Worm (Caenorhabditis elegans) whole organism, midembryonic: Measurements from ENCODE around the gene rab-21.

ENCODE experiments used
- T22C8.4 ChIP-seq: fragments of 200-800 bp; sonication (Bioruptor generic); IDR thresholded peaks from 2 replicates; pipeline ENCODE4 v1.3.6; 2022; ENCODE audit warnings: missing genetic modification characterization, missing compliant biosample characterization
- cog-1 ChIP-seq: sonication (generic microtip); optimal IDR thresholded peaks from 2 replicates; lab custom pipeline; 2016; ENCODE audit warnings: missing genetic modification characterization, missing compliant biosample characterization
- flt-1 ChIP-seq: fragments of 200-800 bp; sonication (Bioruptor generic); IDR thresholded peaks from 2 replicates; pipeline ENCODE4 v1.3.6; 2022; ENCODE audit warnings: missing genetic modification characterization, missing compliant biosample characterization
- klf-2 ChIP-seq: fragments of 200-800 bp; sonication (Bioruptor generic); conservative IDR thresholded peaks from 2 replicates; pipeline ENCODE4 v1.3.6; 2022; ENCODE audit warnings: missing genetic modification reagents, missing genetic modification characterization, missing compliant biosample characterization
- ref-1 ChIP-seq: fragments of 200-800 bp; sonication (Bioruptor generic); conservative IDR thresholded peaks from 2 replicates; pipeline ENCODE4 v1.3.6; 2022; ENCODE audit warnings: missing genetic modification reagents, missing genetic modification characterization, missing compliant biosample characterization
- tab-1 ChIP-seq: fragments of 200-800 bp; sonication (Bioruptor generic); IDR thresholded peaks from 2 replicates; pipeline ENCODE4 v1.3.6; 2022; ENCODE audit warnings: missing genetic modification characterization, missing compliant biosample characterization
- ztf-29 ChIP-seq: fragments of 200-800 bp; sonication (Bioruptor generic); IDR thresholded peaks from 2 replicates; pipeline ENCODE4 v1.3.6; 2022; ENCODE audit warnings: missing genetic modification reagents, missing genetic modification characterization, missing compliant biosample characterization

DNA sequence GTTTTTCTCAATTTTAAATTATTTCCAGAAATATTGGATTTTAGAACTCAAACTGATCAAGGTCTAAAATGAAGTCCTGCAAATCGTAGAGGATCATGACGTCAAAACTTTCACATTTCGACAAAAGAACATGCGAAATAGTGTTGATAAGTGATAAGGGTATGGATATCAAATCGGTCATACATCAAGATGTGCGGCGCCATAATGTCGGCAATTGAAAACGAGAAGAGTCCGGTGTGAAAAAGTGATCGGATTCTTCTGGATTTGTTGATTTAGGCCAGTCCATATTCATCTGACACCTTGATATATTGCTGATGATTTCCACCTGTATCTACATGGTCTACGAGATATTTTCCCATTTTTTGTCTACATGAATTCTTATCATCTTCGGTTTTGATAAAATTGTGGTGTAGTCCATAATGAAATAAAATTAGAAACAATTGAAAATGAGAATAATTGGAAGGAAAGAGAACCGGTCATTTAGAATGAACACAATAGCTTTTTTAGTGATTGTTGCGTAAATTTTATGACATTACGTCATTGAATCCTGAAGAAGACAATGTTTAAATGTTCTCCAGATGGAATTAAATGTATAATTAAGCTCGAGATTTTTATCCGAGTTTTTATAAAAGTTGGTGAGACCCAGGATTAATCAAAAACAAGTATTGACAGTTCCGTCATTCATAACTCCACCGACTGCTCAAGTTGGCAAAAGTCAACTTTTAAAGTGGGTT is 16.3 kb upstream of the rab-21 start:
- TF ChIP-seq ref-1 (GFP tag; lab: Robert Waterston, UW) (no peak), tab-1 (GFP tag; lab: Robert Waterston, UW) (no peak), flt-1 (GFP tag; lab: Robert Waterston, UW) (no peak), cog-1 (no peak), T22C8.4 (GFP tag; lab: Robert Waterston, UW) (no peak), ztf-29 (GFP tag; lab: Robert Waterston, UW) (no peak), klf-2 (GFP tag; lab: Robert Waterston, UW) (no peak)
